Fruit fly (Drosophila melanogaster): ENCODE results near the gene Alp1.
A peak's percentile ranks its signal among the peaks of the same experiment; 100 is the strongest.

Alp1 gene

DNA sequence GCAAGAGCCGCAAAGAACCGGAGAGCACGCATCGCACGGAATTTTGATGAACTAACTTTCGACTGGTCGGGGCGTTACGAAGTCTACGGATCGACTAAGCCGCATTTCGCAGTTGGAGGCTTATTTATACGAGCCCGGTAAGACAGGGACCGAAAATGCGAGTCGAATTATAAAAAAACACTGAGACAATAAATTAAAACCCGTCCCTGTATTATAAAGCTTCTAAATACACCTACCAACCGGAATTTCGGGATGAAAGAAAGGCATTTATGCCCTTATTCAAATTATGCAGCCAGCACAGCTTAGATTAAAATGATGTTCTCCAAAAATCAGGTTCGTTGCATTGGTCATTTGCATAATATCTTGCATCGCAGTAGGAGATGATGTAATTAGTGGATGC, at the start of gene Alp1:
Gene Alp1 (minus strand): TSS at position 101 of the 400 bp plus-strand sequence.
- peak; percentile 29 for TF ChIP-seq pan (optimal IDR thresholded peaks at IDR 0.05)
- TF ChIP-seq usp (GFP tag; optimal IDR thresholded peaks at IDR 0.05): no peak
- no peak for TF ChIP-seq psq (optimal IDR thresholded peaks at IDR 0.05)
- no peak for TF ChIP-seq Dll (optimal IDR thresholded peaks at IDR 0.05)
- TF ChIP-seq EcR (GFP tag; optimal IDR thresholded peaks at IDR 0.05): no peak
- no peak for TF ChIP-seq CG8478 (optimal IDR thresholded peaks at IDR 0.05)

dm6 chr3L:21492723-21493316, 48.2 kb upstream of the Alp1 start, which contains the start of the genes CG7202 and CG7519:
TSS of gene CG7202 (minus strand) at chr3L:21492773.
TSS of gene CG7519 (plus strand) at chr3L:21493083.
- TF ChIP-seq usp (GFP tag; optimal IDR thresholded peaks at IDR 0.05) (no peak), psq (optimal IDR thresholded peaks at IDR 0.05) (no peak), EcR (GFP tag; optimal IDR thresholded peaks at IDR 0.05) (no peak), pan (optimal IDR thresholded peaks at IDR 0.05) (no peak), CG8478 (optimal IDR thresholded peaks at IDR 0.05) (no peak)

DNA sequence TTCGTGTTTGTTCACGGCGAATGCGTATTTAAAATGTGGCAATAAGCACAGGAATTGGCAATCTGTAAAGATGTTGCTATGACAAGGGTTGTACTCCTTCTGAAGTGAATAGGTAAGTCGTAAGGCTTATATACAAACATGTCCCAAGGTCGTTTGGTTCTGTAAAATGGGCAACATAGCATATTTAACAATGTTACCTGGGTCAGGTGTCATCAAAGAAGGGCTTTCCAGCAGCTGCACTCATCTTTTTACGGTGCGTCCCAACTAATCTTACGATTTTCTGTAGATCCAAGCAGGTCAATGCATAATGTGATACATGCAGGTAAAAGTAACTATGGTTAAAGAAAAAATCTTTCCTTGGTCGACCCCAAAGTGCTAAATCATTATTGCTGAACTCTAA, 45.9 kb upstream of the Alp1 start, which contains the start of gene Neu2:
Gene Neu2 (minus strand): TSS at position 101 of the 400 bp plus-strand sequence.
- TF ChIP-seq EcR (GFP tag; optimal IDR thresholded peaks at IDR 0.05) (no peak), CG8478 (optimal IDR thresholded peaks at IDR 0.05) (no peak), Dll (optimal IDR thresholded peaks at IDR 0.05) (no peak), psq (optimal IDR thresholded peaks at IDR 0.05) (no peak), usp (GFP tag; optimal IDR thresholded peaks at IDR 0.05) (no peak), pan (optimal IDR thresholded peaks at IDR 0.05) (no peak)

DNA sequence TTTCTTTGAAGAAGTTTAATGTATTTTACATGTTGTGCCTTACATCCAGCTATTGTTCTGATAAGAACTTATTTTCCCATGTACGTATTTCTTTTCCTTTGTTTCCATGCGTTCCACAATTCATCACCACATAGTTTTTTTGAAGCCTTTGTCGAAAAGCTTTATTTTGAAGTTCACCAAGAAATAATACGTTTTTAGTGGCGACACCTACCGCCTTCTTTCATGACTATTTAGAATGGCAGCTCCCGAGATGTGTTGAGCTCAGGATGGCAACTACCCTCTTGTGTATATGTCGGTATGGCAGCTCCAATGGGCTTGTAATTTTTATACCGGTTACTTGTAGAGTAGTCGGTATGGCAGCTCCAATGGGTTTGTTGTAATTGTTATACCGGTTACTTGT, 39.2 kb upstream of the Alp1 start:
- no peak for TF ChIP-seq EcR (GFP tag; optimal IDR thresholded peaks at IDR 0.05)
- no peak for TF ChIP-seq psq (optimal IDR thresholded peaks at IDR 0.05)
- no peak for TF ChIP-seq usp (GFP tag; optimal IDR thresholded peaks at IDR 0.05)
- TF ChIP-seq pan (optimal IDR thresholded peaks at IDR 0.05): no peak
- TF ChIP-seq CG8478 (optimal IDR thresholded peaks at IDR 0.05): no peak
- no peak for TF ChIP-seq Dll (optimal IDR thresholded peaks at IDR 0.05)

DNA sequence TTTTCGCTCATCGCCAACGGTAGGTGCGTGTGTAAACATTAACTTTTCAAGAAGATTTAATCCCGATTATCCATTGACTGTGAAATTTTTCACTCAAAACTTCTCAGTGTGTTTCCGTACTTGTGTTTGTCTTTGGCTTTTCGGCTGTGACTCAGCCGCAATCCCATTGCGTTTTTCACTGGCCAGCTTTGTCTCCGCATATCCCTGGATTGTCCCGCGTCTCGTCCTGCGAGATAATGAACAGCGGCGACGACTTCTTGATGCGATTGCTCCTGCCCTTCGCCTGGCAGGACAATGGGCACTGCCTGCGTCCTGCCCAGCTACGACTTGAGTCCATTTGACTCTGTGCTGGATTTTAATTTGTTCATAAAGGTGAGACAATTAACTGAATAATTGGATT, 37.5 kb upstream of the Alp1 start:
- no peak for TF ChIP-seq psq (optimal IDR thresholded peaks at IDR 0.05)

DNA sequence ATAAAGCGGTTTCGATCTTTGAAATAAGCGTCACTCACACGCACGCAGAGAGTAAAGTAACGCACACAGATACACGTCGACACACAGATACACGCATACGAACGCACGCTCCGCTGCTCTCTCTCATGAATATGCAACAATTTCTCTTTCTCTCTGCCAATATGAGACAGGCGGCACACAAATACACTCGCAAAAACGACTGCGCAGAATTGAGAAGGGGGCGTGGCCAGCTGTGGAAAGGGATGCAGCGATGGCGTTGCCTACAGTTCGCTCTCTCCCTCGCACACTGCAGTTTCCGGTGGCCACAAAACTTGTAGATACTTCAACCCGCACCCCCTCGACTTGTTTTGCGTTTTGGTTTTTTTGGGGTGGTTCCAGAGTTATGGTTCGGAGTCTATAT, 35.0 kb upstream of the Alp1 start:
- no peak for TF ChIP-seq pan (optimal IDR thresholded peaks at IDR 0.05)
- TF ChIP-seq Dll (optimal IDR thresholded peaks at IDR 0.05): peak; percentile 8
- no peak for TF ChIP-seq psq (optimal IDR thresholded peaks at IDR 0.05)
- TF ChIP-seq CG8478 (optimal IDR thresholded peaks at IDR 0.05): peak; percentile 67
- TF ChIP-seq usp (GFP tag; optimal IDR thresholded peaks at IDR 0.05): no peak

dm6 chr3L:21477866-21478265, 33.2 kb upstream of the Alp1 start:
- no peak for TF ChIP-seq pan (optimal IDR thresholded peaks at IDR 0.05)

dm6 chr3L:21476429-21477006, 31.9 kb upstream of the Alp1 start, which contains the start of gene croc:
TSS of gene croc (minus strand) at chr3L:21476479.
- TF ChIP-seq usp (GFP tag; optimal IDR thresholded peaks at IDR 0.05): no peak
- TF ChIP-seq psq (optimal IDR thresholded peaks at IDR 0.05): no peak
- no peak for TF ChIP-seq pan (optimal IDR thresholded peaks at IDR 0.05)
- TF ChIP-seq CG8478 (optimal IDR thresholded peaks at IDR 0.05): peak; percentile 88
- TF ChIP-seq Dll (optimal IDR thresholded peaks at IDR 0.05): no peak
- no peak for TF ChIP-seq EcR (GFP tag; optimal IDR thresholded peaks at IDR 0.05)

DNA sequence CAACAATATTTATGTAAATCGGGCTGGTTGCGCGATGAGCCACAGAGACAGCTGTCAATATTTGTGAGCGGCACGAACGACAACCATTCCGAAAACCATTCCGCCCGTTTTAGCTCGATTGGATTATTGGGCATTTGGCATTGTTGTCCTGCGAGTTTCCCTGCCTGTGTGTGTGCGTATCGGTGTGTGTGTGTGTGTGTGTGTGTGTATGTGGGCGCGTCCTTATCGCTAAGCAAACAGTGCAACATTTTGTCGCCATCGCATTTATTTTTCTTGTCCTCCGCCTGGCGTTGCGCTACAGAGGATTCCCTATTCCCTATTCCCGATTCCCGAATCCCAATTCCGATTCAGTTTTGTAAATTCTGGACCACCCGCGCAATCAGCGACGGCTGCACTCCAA, 27.3 kb upstream of the Alp1 start:
- TF ChIP-seq CG8478 (optimal IDR thresholded peaks at IDR 0.05) (no peak), psq (optimal IDR thresholded peaks at IDR 0.05) (no peak), usp (GFP tag; optimal IDR thresholded peaks at IDR 0.05) (no peak), EcR (GFP tag; optimal IDR thresholded peaks at IDR 0.05) (no peak), Dll (optimal IDR thresholded peaks at IDR 0.05) (no peak), pan (optimal IDR thresholded peaks at IDR 0.05) (no peak)

DNA sequence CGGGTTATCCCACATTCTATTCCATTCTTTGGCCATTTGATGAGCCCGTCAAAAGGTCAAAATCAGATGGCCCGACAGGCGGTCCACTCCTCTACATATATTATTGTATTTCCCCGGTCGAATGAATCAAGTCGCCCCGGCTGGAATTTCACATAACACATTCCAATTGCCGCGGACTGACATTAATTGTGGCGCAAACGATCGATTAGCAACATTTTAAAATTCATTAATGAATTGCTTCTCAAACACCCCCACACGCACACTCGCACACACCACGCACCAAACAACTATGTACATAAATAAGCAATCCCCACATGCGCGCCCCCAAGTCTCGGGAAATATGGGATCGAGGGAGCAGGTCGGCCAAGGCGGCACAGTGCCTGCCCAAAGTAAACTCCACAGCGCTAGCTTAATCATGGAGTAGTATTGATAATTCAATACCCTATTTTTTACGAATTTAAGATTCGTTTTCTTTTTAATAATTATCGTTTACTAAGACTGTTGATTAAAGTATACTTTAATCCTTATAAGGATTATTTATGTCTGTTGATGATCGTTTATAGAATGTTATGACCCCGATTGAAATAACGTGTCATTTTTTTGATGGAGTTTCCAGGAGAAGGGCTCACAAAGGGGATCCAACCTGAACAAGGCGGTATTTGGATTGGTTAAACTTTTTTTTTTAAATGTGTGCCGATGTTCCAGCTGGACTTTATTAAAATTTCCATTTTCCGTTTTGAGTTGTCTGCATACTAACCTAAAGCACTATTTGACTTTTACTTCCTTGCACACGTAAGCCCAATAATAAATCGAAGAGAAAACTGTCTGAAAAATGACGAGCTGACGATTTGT, 20.9 kb upstream of the Alp1 start:
- TF ChIP-seq usp (GFP tag; optimal IDR thresholded peaks at IDR 0.05) (no peak), psq (optimal IDR thresholded peaks at IDR 0.05) (no peak), Dll (optimal IDR thresholded peaks at IDR 0.05) (no peak), pan (optimal IDR thresholded peaks at IDR 0.05) (no peak), EcR (GFP tag; optimal IDR thresholded peaks at IDR 0.05) (no peak), CG8478 (optimal IDR thresholded peaks at IDR 0.05) (no peak)

DNA sequence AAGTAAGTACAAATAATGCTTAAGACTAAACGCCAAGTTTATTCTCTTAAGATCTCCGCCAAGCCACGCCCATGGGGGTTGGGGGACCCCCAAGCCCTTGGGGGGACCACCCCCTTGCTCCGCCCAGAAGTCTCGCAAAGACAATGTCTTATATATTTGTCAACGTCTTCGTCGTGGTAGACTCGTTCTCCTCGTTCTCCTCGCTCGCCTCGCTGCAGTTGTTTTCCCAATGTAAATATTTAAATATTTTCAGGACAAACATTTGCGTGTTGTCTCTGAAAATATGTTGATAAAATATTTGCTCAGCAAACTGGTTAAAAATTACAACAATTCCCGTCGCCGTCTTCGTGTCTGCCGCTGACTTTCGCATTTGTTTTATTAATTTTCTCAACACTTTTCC, 19.6 kb upstream of the Alp1 start:
- TF ChIP-seq CG8478 (optimal IDR thresholded peaks at IDR 0.05): no peak
- TF ChIP-seq pan (optimal IDR thresholded peaks at IDR 0.05): no peak
- TF ChIP-seq Dll (optimal IDR thresholded peaks at IDR 0.05): no peak
- no peak for TF ChIP-seq EcR (GFP tag; optimal IDR thresholded peaks at IDR 0.05)
- no peak for TF ChIP-seq usp (GFP tag; optimal IDR thresholded peaks at IDR 0.05)

dm6 chr3L:21462860-21463259, 18.2 kb upstream of the Alp1 start:
- no peak for TF ChIP-seq Dll (optimal IDR thresholded peaks at IDR 0.05)
- TF ChIP-seq psq (optimal IDR thresholded peaks at IDR 0.05): no peak
- no peak for TF ChIP-seq usp (GFP tag; optimal IDR thresholded peaks at IDR 0.05)
- TF ChIP-seq pan (optimal IDR thresholded peaks at IDR 0.05): no peak
